In genomic region chr3L:11302906-11303305, dm6 we compare ENCODE assay signal across 1 fruit fly cellular context.
A peak's percentile ranks its signal among the peaks of the same experiment; 100 is the strongest.
TF ChIP-seq lines count a peak whose summit lies in the region.

No protein-coding gene starts in this region.

TF ChIP-seq in whole organism, embryonic, 481 proteins besides CTCF, POLR2A, EP300 and RAD21 (continued from another document and continues in another):
- TF ChIP-seq ATbp (GFP tag; optimal IDR thresholded peaks at IDR 0.05; lab: Kevin White, UChicago) (no peak), Adf1 (GFP tag; IDR thresholded peaks at IDR 0.05; lab: Robert Waterston, UW) (no peak), Max (GFP tag; optimal IDR thresholded peaks at IDR 0.05; lab: Kevin White, UChicago) (no peak), CG8388 (GFP tag; optimal IDR thresholded peaks at IDR 0.05; lab: Kevin White, UChicago) (peak; percentile 28), CG7556 (GFP tag; optimal IDR thresholded peaks at IDR 0.05; lab: Kevin White, UChicago) (peak; percentile 51), D19A (tag; optimal IDR thresholded peaks at IDR 0.05; lab: Kevin White, UChicago) (peak; percentile 50), her (GFP tag; optimal IDR thresholded peaks at IDR 0.05; lab: Kevin White, UChicago) (no peak), amos (GFP tag; IDR thresholded peaks at IDR 0.05; lab: Robert Waterston, UW; ENCODE audit: partially characterized antibody) (no peak), sob (GFP tag; IDR thresholded peaks at IDR 0.05; lab: Robert Waterston, UW) (no peak), Rfx (GFP tag; IDR thresholded peaks at IDR 0.05; lab: Robert Waterston, UW) (no peak), jing (GFP tag; optimal IDR thresholded peaks at IDR 0.05; lab: Kevin White, UChicago) (no peak), Sry-β (GFP tag; optimal IDR thresholded peaks at IDR 0.05; lab: Kevin White, UChicago) (no peak), Fer1 (GFP tag; optimal IDR thresholded peaks at IDR 0.05; lab: Kevin White, UChicago) (no peak), CG3838 (GFP tag; optimal IDR thresholded peaks at IDR 0.05; lab: Kevin White, UChicago) (no peak), lmd (GFP tag; IDR thresholded peaks at IDR 0.05; lab: Robert Waterston, UW) (no peak), fru (optimal IDR thresholded peaks at IDR 0.05; lab: Kevin White, UChicago) (no peak), cg (GFP tag; optimal IDR thresholded peaks at IDR 0.05; lab: Kevin White, UChicago) (no peak), eve (GFP tag; optimal IDR thresholded peaks at IDR 0.05; lab: Kevin White, UChicago) (no peak), CG7839 (tag; optimal IDR thresholded peaks at IDR 0.05; lab: Kevin White, UChicago) (peak; percentile 48), CG10462 (GFP tag; optimal IDR thresholded peaks at IDR 0.05; lab: Kevin White, UChicago) (no peak), Mes4 (GFP tag; optimal IDR thresholded peaks at IDR 0.05; lab: Kevin White, UChicago) (no peak), CG11696 (GFP tag; IDR thresholded peaks at IDR 0.05; lab: Robert Waterston, UW) (no peak), CG8765 (GFP tag; IDR thresholded peaks at IDR 0.05; lab: Robert Waterston, UW) (no peak), CG14441 (GFP tag; IDR thresholded peaks at IDR 0.05; lab: Robert Waterston, UW) (no peak), zen2 (GFP tag; IDR thresholded peaks at IDR 0.05; lab: Robert Waterston, UW; ENCODE audit: partially characterized antibody) (no peak), gfzf (GFP tag; optimal IDR thresholded peaks at IDR 0.05; lab: Kevin White, UChicago) (no peak), scrt (GFP tag; optimal IDR thresholded peaks at IDR 0.05; lab: Kevin White, UChicago) (no peak), CG6254 (GFP tag; optimal IDR thresholded peaks at IDR 0.05; lab: Kevin White, UChicago) (peak; percentile 2), CG14860 (GFP tag; IDR thresholded peaks at IDR 0.05; lab: Robert Waterston, UW; ENCODE audit: partially characterized antibody) (no peak), Dip3 (GFP tag; optimal IDR thresholded peaks at IDR 0.05; lab: Kevin White, UChicago) (no peak), prd (optimal IDR thresholded peaks at IDR 0.05; lab: Kevin White, UChicago) (no peak), prd (GFP tag; IDR thresholded peaks at IDR 0.05; lab: Robert Waterston, UW) (no peak; the same call in 2 of the 3 replicates), CG17328 (GFP tag; IDR thresholded peaks at IDR 0.05; lab: Robert Waterston, UW) (0 out of 2 replicates have a peak, but pooled peaks have one; percentile 7), CG11398 (GFP tag; optimal IDR thresholded peaks at IDR 0.05; lab: Kevin White, UChicago) (no peak), CG10431 (GFP tag; optimal IDR thresholded peaks at IDR 0.05; lab: Kevin White, UChicago) (no peak), CG1603 (tag; optimal IDR thresholded peaks at IDR 0.05; lab: Kevin White, UChicago) (no peak), ab (GFP tag; optimal IDR thresholded peaks at IDR 0.05; lab: Kevin White, UChicago) (no peak), Dbx (GFP tag; IDR thresholded peaks at IDR 0.05; lab: Robert Waterston, UW) (no peak), CG8924 (tag; optimal IDR thresholded peaks at IDR 0.05; lab: Kevin White, UChicago) (peak; percentile 48), lbe (GFP tag; optimal IDR thresholded peaks at IDR 0.05; lab: Kevin White, UChicago) (no peak), slou (GFP tag; optimal IDR thresholded peaks at IDR 0.05; lab: Kevin White, UChicago) (no peak), run (tag; optimal IDR thresholded peaks at IDR 0.05; lab: Kevin White, UChicago) (no peak), abd-A (tag; optimal IDR thresholded peaks at IDR 0.05; lab: Kevin White, UChicago) (no peak), Side (GFP tag; optimal IDR thresholded peaks at IDR 0.05; lab: Kevin White, UChicago) (no peak), sens-2 (GFP tag; IDR thresholded peaks at IDR 0.05; lab: Robert Waterston, UW) (no peak), al (GFP tag; IDR thresholded peaks at IDR 0.05; lab: Robert Waterston, UW) (no peak), CG2199 (GFP tag; IDR thresholded peaks at IDR 0.05; lab: Robert Waterston, UW) (no peak), CG16779 (GFP tag; IDR thresholded peaks at IDR 0.05; lab: Robert Waterston, UW) (no peak), ac (GFP tag; optimal IDR thresholded peaks at IDR 0.05; lab: Kevin White, UChicago) (no peak), CrebB (tag; optimal IDR thresholded peaks at IDR 0.05; lab: Kevin White, UChicago) (no peak), Deaf1 (tag; optimal IDR thresholded peaks at IDR 0.05; lab: Kevin White, UChicago) (peak; percentile 4), dysf (GFP tag; IDR thresholded peaks at IDR 0.05; lab: Robert Waterston, UW) (peak; percentile 33; the same call in 1 of the 3 replicates), HHEX (GFP tag; optimal IDR thresholded peaks at IDR 0.05; lab: Kevin White, UChicago) (no peak), sisA (GFP tag; IDR thresholded peaks at IDR 0.05; lab: Robert Waterston, UW) (no peak), CG16815 (GFP tag; optimal IDR thresholded peaks at IDR 0.05; lab: Kevin White, UChicago) (no peak), CG17186 (GFP tag; optimal IDR thresholded peaks at IDR 0.05; lab: Kevin White, UChicago) (no peak), CG11456 (GFP tag; IDR thresholded peaks at IDR 0.05; lab: Robert Waterston, UW) (no peak), CG4360 (GFP tag; IDR thresholded peaks at IDR 0.05; lab: Robert Waterston, UW) (no peak), CG17359 (tag; optimal IDR thresholded peaks at IDR 0.05; lab: Kevin White, UChicago) (peak; percentile 12), repo (GFP tag; optimal IDR thresholded peaks at IDR 0.05; lab: Kevin White, UChicago) (no peak), CG4424 (GFP tag; optimal IDR thresholded peaks at IDR 0.05; lab: Kevin White, UChicago) (peak; percentile 31), Aef1 (GFP tag; IDR thresholded peaks at IDR 0.05; lab: Robert Waterston, UW) (no peak), Ptx1 (GFP tag; IDR thresholded peaks at IDR 0.05; lab: Robert Waterston, UW) (no peak), shn (GFP tag; optimal IDR thresholded peaks at IDR 0.05; lab: Kevin White, UChicago) (no peak), Hr51 (GFP tag; optimal IDR thresholded peaks at IDR 0.05; lab: Kevin White, UChicago) (peak in 1 of 2 experiments; percentile 32), Antp (GFP tag; optimal IDR thresholded peaks at IDR 0.05; lab: Kevin White, UChicago) (no peak), CG10209 (GFP tag; optimal IDR thresholded peaks at IDR 0.05; lab: Kevin White, UChicago) (no peak), Dad (GFP tag; optimal IDR thresholded peaks at IDR 0.05; lab: Kevin White, UChicago) (no peak), corto (GFP tag; optimal IDR thresholded peaks at IDR 0.05; lab: Kevin White, UChicago) (no peak), CG2712 (tag; optimal IDR thresholded peaks at IDR 0.05; lab: Kevin White, UChicago) (peak; percentile 62), mirr (GFP tag; optimal IDR thresholded peaks at IDR 0.05; lab: Kevin White, UChicago) (no peak), CG15011 (GFP tag; optimal IDR thresholded peaks at IDR 0.05; lab: Kevin White, UChicago) (peak; percentile 5), Sry-δ (GFP tag; optimal IDR thresholded peaks at IDR 0.05; lab: Kevin White, UChicago) (no peak), CG4617 (GFP tag; optimal IDR thresholded peaks at IDR 0.05; lab: Kevin White, UChicago; ENCODE audit: borderline replicate concordance) (no peak), CG18764 (GFP tag; optimal IDR thresholded peaks at IDR 0.05; lab: Kevin White, UChicago) (no peak), maf-S (GFP tag; optimal IDR thresholded peaks at IDR 0.05; lab: Kevin White, UChicago) (no peak), Sox100B (GFP tag; optimal IDR thresholded peaks at IDR 0.05; lab: Kevin White, UChicago) (peak; percentile 3), D19B (GFP tag; optimal IDR thresholded peaks at IDR 0.05; lab: Kevin White, UChicago) (no peak), jigr1 (GFP tag; IDR thresholded peaks at IDR 0.05; lab: Robert Waterston, UW) (no peak), so (GFP tag; IDR thresholded peaks at IDR 0.05; lab: Robert Waterston, UW) (no peak), Bdp1 (GFP tag; optimal IDR thresholded peaks at IDR 0.05; lab: Kevin White, UChicago) (no peak), CG6272 (GFP tag; IDR thresholded peaks at IDR 0.05; lab: Robert Waterston, UW) (no peak), Taf1 (GFP tag; IDR thresholded peaks at IDR 0.05; lab: Robert Waterston, UW) (no peak), vvl (GFP tag; IDR thresholded peaks at IDR 0.05; lab: Robert Waterston, UW) (no peak), CG10366 (GFP tag; IDR thresholded peaks at IDR 0.05; lab: Robert Waterston, UW) (no peak), dpn (GFP tag; optimal IDR thresholded peaks at IDR 0.05; lab: Kevin White, UChicago) (no peak), Gug (GFP tag; IDR thresholded peaks at IDR 0.05; lab: Robert Waterston, UW) (no peak), hth (optimal IDR thresholded peaks at IDR 0.05; lab: Kevin White, UChicago) (no peak), CG17829 (tag; optimal IDR thresholded peaks at IDR 0.05; lab: Kevin White, UChicago) (peak; percentile 40), CG9932 (GFP tag; IDR thresholded peaks at IDR 0.05; lab: Robert Waterston, UW) (no peak), slp2 (GFP tag; optimal IDR thresholded peaks at IDR 0.05; lab: Kevin White, UChicago) (no peak), chif (GFP tag; optimal IDR thresholded peaks at IDR 0.05; lab: Kevin White, UChicago) (no peak), ap (GFP tag; IDR thresholded peaks at IDR 0.05; lab: Robert Waterston, UW) (no peak), H15 (GFP tag; IDR thresholded peaks at IDR 0.05; lab: Robert Waterston, UW) (no peak), CG18262 (tag; optimal IDR thresholded peaks at IDR 0.05; lab: Kevin White, UChicago) (peak; percentile 59), br (optimal IDR thresholded peaks at IDR 0.05; lab: Kevin White, UChicago) (no peak), HLH3B (GFP tag; IDR thresholded peaks at IDR 0.05; lab: Robert Waterston, UW) (0 out of 2 replicates have a peak, but pooled peaks have one; percentile 21), CG15696 (tag; optimal IDR thresholded peaks at IDR 0.05; lab: Kevin White, UChicago) (no peak), kah (GFP tag; optimal IDR thresholded peaks at IDR 0.05; lab: Kevin White, UChicago) (no peak), Myb (GFP tag; optimal IDR thresholded peaks at IDR 0.05; lab: Kevin White, UChicago) (no peak), Dref (GFP tag; IDR thresholded peaks at IDR 0.05; lab: Robert Waterston, UW) (no peak), CG18599 (GFP tag; optimal IDR thresholded peaks at IDR 0.05; lab: Kevin White, UChicago) (no peak), CG15514 (GFP tag; optimal IDR thresholded peaks at IDR 0.05; lab: Kevin White, UChicago) (no peak), CG18619 (GFP tag; optimal IDR thresholded peaks at IDR 0.05; lab: Kevin White, UChicago) (no peak), CG18011 (GFP tag; optimal IDR thresholded peaks at IDR 0.05; lab: Kevin White, UChicago) (no peak), Dek (tag; optimal IDR thresholded peaks at IDR 0.05; lab: Kevin White, UChicago) (no peak), Doc3 (GFP tag; IDR thresholded peaks at IDR 0.05; lab: Robert Waterston, UW; ENCODE audit: partially characterized antibody) (no peak), CG11695 (GFP tag; IDR thresholded peaks at IDR 0.05; lab: Robert Waterston, UW) (no peak), Lpt (GFP tag; optimal IDR thresholded peaks at IDR 0.05; lab: Kevin White, UChicago) (no peak), btn (GFP tag; optimal IDR thresholded peaks at IDR 0.05; lab: Kevin White, UChicago) (no peak), CG11093 (GFP tag; IDR thresholded peaks at IDR 0.05; lab: Robert Waterston, UW) (no peak), CG4404 (GFP tag; IDR thresholded peaks at IDR 0.05; lab: Robert Waterston, UW) (no peak), Awh (GFP tag; IDR thresholded peaks at IDR 0.05; lab: Robert Waterston, UW) (no peak), Scr (GFP tag; IDR thresholded peaks at IDR 0.05; lab: Robert Waterston, UW; ENCODE audit: partially characterized antibody) (no peak), CG4730 (GFP tag; IDR thresholded peaks at IDR 0.05; lab: Robert Waterston, UW) (no peak), Meics (GFP tag; optimal IDR thresholded peaks at IDR 0.05; lab: Kevin White, UChicago) (peak; percentile 25), CG15479 (GFP tag; optimal IDR thresholded peaks at IDR 0.05; lab: Kevin White, UChicago) (no peak), ato (GFP tag; IDR thresholded peaks at IDR 0.05; lab: Robert Waterston, UW; ENCODE audit: partially characterized antibody) (no peak), CG6689 (GFP tag; IDR thresholded peaks at IDR 0.05; lab: Robert Waterston, UW) (0 out of 2 replicates have a peak, but pooled peaks have one; percentile 17), CG17612 (GFP tag; IDR thresholded peaks at IDR 0.05; lab: Robert Waterston, UW) (no peak), otp (GFP tag; IDR thresholded peaks at IDR 0.05; lab: Robert Waterston, UW) (no peak), sd (tag; optimal IDR thresholded peaks at IDR 0.05; lab: Kevin White, UChicago) (peak; percentile 40), CG12744 (GFP tag; optimal IDR thresholded peaks at IDR 0.05; lab: Kevin White, UChicago) (no peak), CG10565 (GFP tag; optimal IDR thresholded peaks at IDR 0.05; lab: Kevin White, UChicago) (no peak), CG10321 (GFP tag; IDR thresholded peaks at IDR 0.05; lab: Robert Waterston, UW) (no peak), gce (GFP tag; IDR thresholded peaks at IDR 0.05; lab: Robert Waterston, UW) (no peak), eyg (GFP tag; optimal IDR thresholded peaks at IDR 0.05; lab: Kevin White, UChicago) (no peak), Drgx (GFP tag; IDR thresholded peaks at IDR 0.05; lab: Robert Waterston, UW) (no peak), CG33557 (GFP tag; optimal IDR thresholded peaks at IDR 0.05; lab: Kevin White, UChicago) (no peak), CG11560 (tag; IDR thresholded peaks at IDR 0.05; lab: Robert Waterston, UW) (no peak), MTF-1 (GFP tag; optimal IDR thresholded peaks at IDR 0.05; lab: Kevin White, UChicago; ENCODE audit: borderline replicate concordance) (no peak), Mad (GFP tag; optimal IDR thresholded peaks at IDR 0.05; lab: Kevin White, UChicago) (no peak), CG7928 (GFP tag; optimal IDR thresholded peaks at IDR 0.05; lab: Kevin White, UChicago) (no peak), CG2116 (GFP tag; optimal IDR thresholded peaks at IDR 0.05; lab: Kevin White, UChicago) (no peak), ftz-f1 (GFP tag; optimal IDR thresholded peaks at IDR 0.05; lab: Kevin White, UChicago) (no peak), CG31441 (GFP tag; IDR thresholded peaks at IDR 0.05; lab: Robert Waterston, UW) (peak; percentile 67), ranshi (GFP tag; IDR thresholded peaks at IDR 0.05; lab: Robert Waterston, UW) (no peak), CG12769 (tag; optimal IDR thresholded peaks at IDR 0.05; lab: Kevin White, UChicago) (no peak), D (optimal IDR thresholded peaks at IDR 0.05; lab: Kevin White, UChicago) (no peak), D (GFP tag; optimal IDR thresholded peaks at IDR 0.05; lab: Kevin White, UChicago) (peak; percentile 6)
